Fruit fly (Drosophila melanogaster): ENCODE results near the gene Nhe2.

- no peak for TF ChIP-seq Dll (optimal IDR thresholded peaks at IDR 0.05)
- no peak for TF ChIP-seq CG8478 (optimal IDR thresholded peaks at IDR 0.05)
Observed at dm6 chr2L:21163311-21163842, 59.0 kb downstream of the Nhe2 start, which contains the start of gene Noc2.

All from whole organism.